Worm (Caenorhabditis elegans): ENCODE results near the gene F40G12.7.
"Not testable (repeated sequence)": the region's sequence is repeated elsewhere in the genome, so short reads cannot be mapped to it uniquely, and the experiment has no call there.

F40G12.7 gene

ce11 chrV:14301076-14301475 lies 26.7 kb downstream of the F40G12.7 start, which contains the start of gene F14D7.6:
Gene F14D7.6 (plus strand): TSS chrV:14301413.
- no peak for TF ChIP-seq nhr-237 (tag; optimal IDR thresholded peaks at IDR 0.05)
- no peak for TF ChIP-seq nhr-129 (tag; optimal IDR thresholded peaks at IDR 0.05)
- TF ChIP-seq fos-1 (tag; optimal IDR thresholded peaks at IDR 0.05), result peak; percentile 52

- TF ChIP-seq fos-1 (tag; optimal IDR thresholded peaks at IDR 0.05); sem-4 (tag; optimal IDR thresholded peaks at IDR 0.05); ztf-1 (GFP tag; conservative IDR thresholded peaks at IDR 0.05): not testable (repeated sequence)
These were observed 32.4 kb downstream of the F40G12.7 start, which contains the start of gene spig-4 for ce11 chrV:14306771-14307170. Gene spig-4 (minus strand): TSS chrV:14306871.

- not testable (repeated sequence) for TF ChIP-seq egl-27, elt-3, lsy-2 (tag; optimal IDR thresholded peaks at IDR 0.05)
These were observed 33.8 kb downstream of the F40G12.7 start, which contains the start of gene spig-5 for ce11 chrV:14308164-14308563. Gene spig-5 (plus strand): TSS chrV:14308464.

- TF ChIP-seq peb-1 (tag; optimal IDR thresholded peaks at IDR 0.05); Y55F3AM.14 (GFP tag; optimal IDR thresholded peaks at IDR 0.05); nhr-11 (tag; optimal IDR thresholded peaks at IDR 0.05): not testable (repeated sequence)
These were observed 35.3 kb downstream of the F40G12.7 start, which contains the start of gene F14D7.14 for ce11 chrV:14309632-14310031. Gene F14D7.14 (plus strand): TSS chrV:14309932.

- TF ChIP-seq nhr-129 (tag; optimal IDR thresholded peaks at IDR 0.05) (no peak), nhr-12 (tag; optimal IDR thresholded peaks at IDR 0.05) (no peak), nhr-11 (tag; optimal IDR thresholded peaks at IDR 0.05) (no peak), nhr-6 (tag; optimal IDR thresholded peaks at IDR 0.05) (no peak), sma-3 (GFP tag; optimal IDR thresholded peaks at IDR 0.05) (no peak), egl-27 (tag; optimal IDR thresholded peaks at IDR 0.05) (no peak), sma-9 (GFP tag; optimal IDR thresholded peaks at IDR 0.05) (no peak), sma-9 (tag; optimal IDR thresholded peaks at IDR 0.05) (no peak), C34F6.9 (tag; optimal IDR thresholded peaks at IDR 0.05) (no peak), ceh-82 (tag; optimal IDR thresholded peaks at IDR 0.05) (no peak)
These were observed 36.7 kb downstream of the F40G12.7 start, which contains the start of gene ddn-3 for ce11 chrV:14311115-14311514. Gene ddn-3 (minus strand): TSS chrV:14311215.

- TF ChIP-seq ztf-11 (tag; optimal IDR thresholded peaks at IDR 0.05) (no peak), nhr-77 (tag; optimal IDR thresholded peaks at IDR 0.05) (no peak), nhr-10 (tag; optimal IDR thresholded peaks at IDR 0.05) (no peak), ztf-1 (GFP tag; conservative IDR thresholded peaks at IDR 0.05) (no peak), skn-1 (tag; optimal IDR thresholded peaks at IDR 0.05) (no peak)
These were observed 38.3 kb downstream of the F40G12.7 start, which contains the start of gene F14D7.8 for ce11 chrV:14312695-14313094. Gene F14D7.8 (minus strand): TSS chrV:14312795.

- TF ChIP-seq sem-4 (tag; optimal IDR thresholded peaks at IDR 0.05) (no peak), nhr-25 (tag; optimal IDR thresholded peaks at IDR 0.05) (no peak), sma-9 (GFP tag; optimal IDR thresholded peaks at IDR 0.05) (no peak), sma-9 (tag; optimal IDR thresholded peaks at IDR 0.05) (no peak), nhr-10 (tag; optimal IDR thresholded peaks at IDR 0.05) (no peak), blmp-1 (tag; optimal IDR thresholded peaks at IDR 0.05; ENCODE audit: insufficient read depth) (no peak), F13H6.1 (tag; optimal IDR thresholded peaks at IDR 0.05) (no peak), crh-2 (tag; optimal IDR thresholded peaks at IDR 0.05) (no peak), peb-1 (tag; optimal IDR thresholded peaks at IDR 0.05) (no peak), lsy-2 (tag; optimal IDR thresholded peaks at IDR 0.05) (no peak), unc-39 (tag; optimal IDR thresholded peaks at IDR 0.05) (no peak), mbf-1 (tag; optimal IDR thresholded peaks at IDR 0.05) (no peak), ama-1 (optimal IDR thresholded peaks at IDR 0.05) (no peak), elt-3 (tag; optimal IDR thresholded peaks at IDR 0.05) (no peak), aly-2 (tag; optimal IDR thresholded peaks at IDR 0.05) (no peak), ZK546.5 (tag; optimal IDR thresholded peaks at IDR 0.05) (no peak), alr-1 (tag; optimal IDR thresholded peaks at IDR 0.05) (no peak), ztf-1 (GFP tag; conservative IDR thresholded peaks at IDR 0.05) (no peak), egl-27 (tag; optimal IDR thresholded peaks at IDR 0.05) (no peak)
These were observed 39.9 kb downstream of the F40G12.7 start, which contains the start of gene F47B8.1 for ce11 chrV:14314236-14314635. Gene F47B8.1 (minus strand): TSS chrV:14314336.
